Fruit fly (Drosophila melanogaster) whole organism, prepupa: ENCODE measurements around the gene CG14427.

ENCODE experiments used
- Blimp-1 ChIP-seq: fragments of 200-800 bp; sonication (Bioruptor generic); optimal IDR thresholded peaks from 3 replicates; lab custom pipeline; 2017; ENCODE audit warnings: missing biosample characterization, missing genetic modification characterization, mild to moderate bottlenecking, moderate library complexity, missing genetic modification reagents
- CG11294 ChIP-seq: fragments of 200-800 bp; sonication (Bioruptor generic); IDR thresholded peaks from 2 replicates; pipeline ENCODE4 v1.3.6; 2022; ENCODE audit warnings: missing biosample characterization, missing genetic modification characterization
- CG16779 ChIP-seq: fragments of 200-800 bp; sonication (Bioruptor generic); optimal IDR thresholded peaks from 3 replicates; lab custom pipeline; 2017; ENCODE audit warnings: missing biosample characterization, mild to moderate bottlenecking, missing genetic modification characterization
- CG32006 ChIP-seq: fragments of 200-800 bp; sonication (Bioruptor generic); optimal IDR thresholded peaks from 3 replicates; lab custom pipeline; 2017; ENCODE audit warnings: missing biosample characterization, mild to moderate bottlenecking, missing genetic modification characterization
- CG3919 ChIP-seq: fragments of 200-800 bp; sonication (Bioruptor generic); optimal IDR thresholded peaks from 3 replicates; lab custom pipeline; 2016; ENCODE audit warnings: missing biosample characterization, missing genetic modification characterization
- Hr4 ChIP-seq: fragments of 200-800 bp; sonication (Bioruptor generic); optimal IDR thresholded peaks from 3 replicates; lab custom pipeline; 2016; ENCODE audit warnings: missing biosample characterization, missing genetic modification characterization
- Lpt ChIP-seq: fragments of 200-800 bp; sonication (Bioruptor generic); optimal IDR thresholded peaks from 3 replicates; lab custom pipeline; 2016; ENCODE audit warnings: missing biosample characterization, missing genetic modification characterization
- Sox15 ChIP-seq: fragments of 200-800 bp; sonication (Bioruptor generic); optimal IDR thresholded peaks from 3 replicates; lab custom pipeline; 2016; ENCODE audit warnings: missing biosample characterization, missing genetic modification characterization

- TF ChIP-seq Hr4 (GFP tag; lab: Kevin White, UChicago) (no peak), Blimp-1 (GFP tag; lab: Kevin White, UChicago) (no peak), CG3919 (GFP tag; lab: Kevin White, UChicago) (no peak), CG11294 (GFP tag; lab: Robert Waterston, UW) (no peak), Sox15 (GFP tag; lab: Kevin White, UChicago) (no peak), Lpt (GFP tag; lab: Kevin White, UChicago) (no peak), CG32006 (GFP tag; lab: Kevin White, UChicago) (no peak), CG16779 (tag; lab: Kevin White, UChicago) (no peak)
Measured at dm6 chrX:7066608-7067007, 26.2 kb downstream of the CG14427 start.
